Fruit fly (Drosophila melanogaster) Kc167 (cell line): ENCODE results near the gene pcm.
A peak's percentile ranks its signal among the peaks of the same experiment; 100 is the strongest.

ENCODE experiments used
- Myc ChIP-seq: fragments of >200 bp; optimal IDR thresholded peaks from 2 replicates; lab custom pipeline; 2017; ENCODE audit warnings: missing external identifiers
- Sin3A ChIP-seq: fragments of >200 bp; optimal IDR thresholded peaks from 2 replicates; lab custom pipeline; 2018; ENCODE audit warnings: missing external identifiers
- h ChIP-seq: fragments of >200 bp; optimal IDR thresholded peaks from 3 replicates; lab custom pipeline; 2018; ENCODE audit warnings: missing external identifiers
- insv ChIP-seq: fragments of >200 bp; optimal IDR thresholded peaks from 3 replicates; lab custom pipeline; 2018; ENCODE audit warnings: missing external identifiers
- psq ChIP-seq: fragments of >200 bp; optimal IDR thresholded peaks from 2 replicates; lab custom pipeline; 2017; ENCODE audit warnings: missing external identifiers
- ttk ChIP-seq: sonication (Bioruptor generic); optimal IDR thresholded peaks from 2 replicates; lab custom pipeline; 2017; ENCODE audit warnings: missing external identifiers

Gene pcm

DNA sequence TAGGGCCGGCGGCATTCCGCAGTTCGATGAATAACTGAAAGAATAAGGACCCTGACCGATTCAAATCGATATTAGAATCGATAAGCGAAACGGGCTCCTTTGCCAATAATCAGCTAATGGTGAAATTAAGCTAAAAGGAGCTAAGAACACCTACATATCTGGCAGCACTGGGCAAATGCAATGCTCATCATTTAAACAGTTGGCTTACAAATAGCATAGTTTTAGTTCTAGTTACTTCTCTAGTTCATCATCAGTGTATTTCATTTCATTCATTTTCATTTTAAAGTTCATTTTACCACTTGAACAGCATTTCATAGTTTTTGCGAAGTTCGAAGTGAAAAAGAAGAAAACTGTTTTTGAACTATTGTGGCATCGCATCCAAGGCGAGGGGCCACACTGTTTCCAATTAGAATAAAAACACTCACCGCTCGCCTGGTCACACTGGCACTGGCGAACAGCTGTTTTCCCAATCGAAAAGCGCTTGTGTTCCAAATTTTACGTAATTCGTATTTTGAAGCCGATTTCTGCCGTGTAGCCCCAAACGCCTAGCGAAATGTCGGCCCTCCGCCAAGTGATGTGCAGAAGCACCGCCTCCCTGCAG lies at the start of gene pcm, which contains the start of gene ND-18:
Gene pcm, minus strand, starts transcription at position 28 of the 601 bp plus-strand sequence.
Gene ND-18, plus strand, starts transcription at position 438 of the 601 bp plus-strand sequence.
- TF ChIP-seq ttk (lab: Kevin White, UChicago) (no peak), Sin3A (lab: Kevin White, UChicago) (no peak), Myc (lab: Kevin White, UChicago) (no peak), psq (lab: Kevin White, UChicago) (no peak), h (lab: Kevin White, UChicago) (no peak), insv (no peak)

DNA sequence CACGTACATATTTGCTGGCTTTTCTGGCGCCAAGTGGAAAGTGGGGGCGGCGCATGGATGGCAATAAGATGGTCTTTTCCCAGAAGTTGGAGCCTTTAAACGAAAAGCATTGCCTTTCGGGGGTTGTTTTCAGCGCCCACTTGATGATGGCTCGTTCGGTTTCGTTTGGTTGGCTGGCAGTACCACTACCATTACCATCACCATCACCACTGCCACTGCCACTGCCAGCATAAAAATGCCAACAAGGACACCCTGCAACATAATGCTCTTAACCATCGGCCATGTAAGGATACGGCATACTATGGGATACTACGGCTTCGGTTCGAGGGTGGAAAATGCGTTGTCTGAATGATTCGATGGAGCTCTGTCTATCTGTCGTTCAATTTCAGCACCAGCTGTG lies 43.6 kb upstream of the pcm start:
- TF ChIP-seq psq (lab: Kevin White, UChicago), result no peak
- no peak for TF ChIP-seq ttk (lab: Kevin White, UChicago)
- TF ChIP-seq Myc (lab: Kevin White, UChicago), result no peak
- TF ChIP-seq h (lab: Kevin White, UChicago), result no peak
- no peak for TF ChIP-seq insv
- TF ChIP-seq Sin3A (lab: Kevin White, UChicago), result no peak

DNA sequence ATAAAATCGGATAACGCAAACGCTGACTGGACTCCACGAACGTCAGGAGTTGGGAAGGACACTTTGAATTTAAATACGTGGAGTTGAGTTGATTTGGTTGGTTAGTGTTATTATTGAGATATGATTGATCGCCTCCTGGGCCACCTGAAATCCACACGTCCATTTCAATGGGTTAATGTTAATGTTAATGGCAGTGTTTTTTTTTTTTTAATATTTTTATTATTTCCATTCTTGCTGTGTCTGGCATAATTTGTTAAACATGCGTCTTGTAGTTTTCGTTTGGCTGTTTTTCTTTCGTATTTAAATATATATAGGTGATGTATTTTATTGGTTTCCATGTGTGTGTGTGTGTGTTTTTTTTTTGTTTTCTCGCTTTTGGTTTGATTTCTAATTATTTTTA lies 39.8 kb upstream of the pcm start, which contains the start of gene CG12231:
Gene CG12231, minus strand, starts transcription at position 101 of the 400 bp plus-strand sequence.
- no peak for TF ChIP-seq psq (lab: Kevin White, UChicago)
- no peak for TF ChIP-seq insv
- TF ChIP-seq ttk (lab: Kevin White, UChicago), result no peak
- no peak for TF ChIP-seq Myc (lab: Kevin White, UChicago)

DNA sequence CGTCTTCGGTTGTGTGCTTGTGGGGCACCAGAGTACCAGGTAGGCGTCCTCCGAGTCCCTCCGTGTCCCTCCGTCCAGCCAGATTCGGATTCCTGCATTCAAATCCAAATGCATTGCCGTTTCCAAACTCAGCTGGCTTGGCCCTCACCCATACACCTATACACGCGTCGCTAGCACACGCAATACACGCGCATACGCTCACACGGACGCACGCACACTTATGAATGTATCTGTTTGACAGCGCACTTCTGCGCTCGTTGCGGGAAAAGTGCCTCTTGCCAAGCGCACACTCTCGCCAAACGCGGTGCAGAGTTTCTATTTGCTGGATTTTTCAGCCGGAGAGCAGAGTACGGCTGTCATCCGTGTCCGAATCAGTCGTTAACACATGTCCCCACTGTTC lies 30.8 kb upstream of the pcm start:
- TF ChIP-seq insv (no peak), ttk (lab: Kevin White, UChicago) (no peak), psq (lab: Kevin White, UChicago) (no peak), Myc (lab: Kevin White, UChicago) (no peak), h (lab: Kevin White, UChicago) (no peak), Sin3A (lab: Kevin White, UChicago) (no peak)

DNA sequence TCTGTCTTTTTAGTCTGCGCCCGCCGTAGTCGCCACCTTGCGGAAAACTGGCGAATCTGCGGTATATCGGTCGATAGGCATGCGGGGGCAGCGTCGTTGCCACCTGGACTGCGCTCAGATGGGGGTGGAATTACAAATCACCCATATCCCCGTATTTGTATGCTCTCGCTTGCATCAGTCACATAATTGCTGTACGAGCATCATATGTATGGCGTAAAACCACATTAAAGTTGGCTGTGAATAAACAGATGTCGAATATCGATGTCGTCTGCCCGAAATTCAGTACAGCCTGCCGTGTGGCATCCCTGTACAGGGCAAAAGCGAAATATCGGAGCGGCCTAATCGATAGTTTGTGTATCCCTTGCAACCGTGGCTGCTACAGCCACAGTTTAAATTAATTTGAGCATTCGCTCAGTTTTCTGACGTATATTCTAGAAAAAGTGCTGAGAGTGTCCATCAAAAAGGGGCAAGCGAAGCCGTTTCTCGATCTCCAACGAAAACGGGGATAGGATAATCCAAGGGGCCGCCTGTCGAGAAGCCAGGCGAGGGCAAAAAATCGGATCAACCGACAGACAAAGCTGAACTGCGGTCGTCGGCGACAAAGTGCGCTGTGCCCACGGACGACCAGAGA lies 30.1 kb upstream of the pcm start, which contains the start of the genes Idh3a and CoRest:
Gene Idh3a, minus strand, starts transcription at position 58 of the 631 bp plus-strand sequence.
Gene CoRest, plus strand, starts transcription at position 177 of the 631 bp plus-strand sequence.
- TF ChIP-seq h (lab: Kevin White, UChicago), result no peak
- TF ChIP-seq Sin3A (lab: Kevin White, UChicago), result peak; percentile 66

DNA sequence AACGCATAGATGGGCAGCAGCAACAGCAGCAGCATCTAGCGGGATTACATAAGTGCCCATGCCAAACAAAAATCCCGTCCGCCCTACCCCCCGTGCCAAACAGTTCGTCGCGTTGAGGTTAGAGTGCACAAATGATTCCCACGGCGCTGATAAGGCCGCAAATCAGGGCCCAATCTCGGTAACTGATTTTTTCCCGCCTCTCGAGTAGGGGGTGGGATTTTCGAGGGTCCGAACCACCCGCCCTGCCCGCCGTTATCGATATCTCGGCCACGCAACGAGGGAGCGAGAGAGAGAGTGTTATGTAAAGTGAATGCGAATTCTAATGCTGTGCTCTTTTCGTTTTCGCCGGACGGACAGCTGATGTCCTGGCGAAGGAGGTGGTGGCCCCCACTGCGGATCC lies 29.1 kb upstream of the pcm start:
- no peak for TF ChIP-seq insv
- no peak for TF ChIP-seq Myc (lab: Kevin White, UChicago)
- TF ChIP-seq Sin3A (lab: Kevin White, UChicago), result no peak

DNA sequence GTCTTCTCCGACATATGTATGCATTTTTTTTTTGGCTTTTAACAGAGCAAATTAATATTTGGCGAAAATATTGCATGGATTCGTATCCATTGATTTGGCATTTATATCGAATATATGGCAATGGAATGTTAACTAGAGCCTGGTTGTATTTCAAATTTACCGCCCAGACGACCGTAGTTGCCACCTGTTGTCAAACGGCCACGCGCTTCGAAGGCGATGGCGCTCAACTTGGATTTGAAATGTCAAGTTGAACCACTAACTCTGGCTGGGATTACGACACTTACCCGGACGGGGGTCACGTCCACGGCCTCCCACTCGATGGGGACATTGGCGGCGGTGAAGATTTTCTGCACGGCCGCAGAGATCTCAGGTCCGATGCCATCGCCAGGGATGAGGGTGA lies 28.6 kb upstream of the pcm start:
- TF ChIP-seq Myc (lab: Kevin White, UChicago), result no peak
- TF ChIP-seq Sin3A (lab: Kevin White, UChicago), result no peak
- TF ChIP-seq ttk (lab: Kevin White, UChicago), result no peak
- TF ChIP-seq psq (lab: Kevin White, UChicago), result no peak
- no peak for TF ChIP-seq insv
- no peak for TF ChIP-seq h (lab: Kevin White, UChicago)

DNA sequence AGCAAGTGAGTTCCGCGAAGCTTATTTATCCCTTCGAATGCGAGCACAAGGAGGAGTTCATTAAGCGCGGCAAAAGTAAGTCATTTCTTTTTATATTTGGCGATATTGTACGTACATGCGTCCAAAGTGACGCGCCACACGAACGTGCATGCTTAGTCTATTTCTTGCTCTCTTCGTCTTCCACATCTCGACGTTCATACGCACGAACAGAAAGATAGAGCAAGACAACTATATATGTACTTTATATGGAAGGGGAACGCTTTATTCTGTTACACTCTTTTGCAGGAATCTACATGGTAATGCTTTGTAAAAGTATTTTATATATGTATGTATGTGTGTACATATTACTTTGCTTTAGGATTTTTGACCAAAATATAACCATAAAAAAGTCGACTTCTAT lies 18.4 kb upstream of the pcm start:
- TF ChIP-seq Myc (lab: Kevin White, UChicago), result no peak
- no peak for TF ChIP-seq insv
- TF ChIP-seq h (lab: Kevin White, UChicago), result no peak
- TF ChIP-seq Sin3A (lab: Kevin White, UChicago), result no peak
- no peak for TF ChIP-seq psq (lab: Kevin White, UChicago)
- no peak for TF ChIP-seq ttk (lab: Kevin White, UChicago)

DNA sequence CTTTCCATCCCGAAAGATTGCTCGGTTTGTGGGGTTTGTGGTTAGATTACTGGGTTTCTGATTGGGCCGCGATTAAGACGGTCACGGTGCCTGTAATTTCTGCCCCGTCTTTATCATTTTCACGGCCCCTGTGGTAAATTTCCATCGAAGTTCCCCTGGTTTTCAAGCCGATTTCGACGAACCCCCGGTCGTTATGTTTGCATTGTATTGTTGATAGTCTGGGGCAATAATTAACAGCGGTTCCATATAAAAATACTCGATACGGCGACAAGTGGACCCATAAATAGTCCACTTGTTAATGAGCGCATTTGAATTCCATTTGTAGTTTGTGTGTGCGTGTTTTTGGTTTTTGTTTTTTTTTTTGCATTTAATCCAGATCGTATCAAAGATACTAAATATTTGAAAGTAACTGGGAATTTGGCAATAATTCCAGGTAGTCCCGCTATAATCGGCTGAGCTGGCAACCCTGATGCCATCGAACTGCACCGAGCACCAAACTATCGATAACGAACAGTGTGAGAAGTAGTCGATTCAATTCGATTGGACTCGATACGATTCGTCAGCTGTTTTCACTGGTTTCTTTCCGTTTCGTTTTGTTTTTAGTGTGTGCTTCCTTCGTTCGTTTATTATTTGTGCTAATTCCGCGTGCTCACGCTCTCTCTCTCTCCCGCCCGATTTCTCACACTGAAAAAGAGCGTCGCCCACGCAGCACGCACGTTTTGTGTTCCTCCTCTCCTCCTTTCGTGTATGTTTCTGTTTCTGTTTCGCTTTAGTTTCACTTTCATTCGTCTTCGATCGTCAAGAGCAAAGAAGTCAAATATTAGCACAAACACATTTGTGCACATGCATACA lies 13.7 kb upstream of the pcm start:
- TF ChIP-seq psq (lab: Kevin White, UChicago) (peak; percentile 34), ttk (lab: Kevin White, UChicago) (no peak), h (lab: Kevin White, UChicago) (no peak), Sin3A (lab: Kevin White, UChicago) (no peak), Myc (lab: Kevin White, UChicago) (no peak)

DNA sequence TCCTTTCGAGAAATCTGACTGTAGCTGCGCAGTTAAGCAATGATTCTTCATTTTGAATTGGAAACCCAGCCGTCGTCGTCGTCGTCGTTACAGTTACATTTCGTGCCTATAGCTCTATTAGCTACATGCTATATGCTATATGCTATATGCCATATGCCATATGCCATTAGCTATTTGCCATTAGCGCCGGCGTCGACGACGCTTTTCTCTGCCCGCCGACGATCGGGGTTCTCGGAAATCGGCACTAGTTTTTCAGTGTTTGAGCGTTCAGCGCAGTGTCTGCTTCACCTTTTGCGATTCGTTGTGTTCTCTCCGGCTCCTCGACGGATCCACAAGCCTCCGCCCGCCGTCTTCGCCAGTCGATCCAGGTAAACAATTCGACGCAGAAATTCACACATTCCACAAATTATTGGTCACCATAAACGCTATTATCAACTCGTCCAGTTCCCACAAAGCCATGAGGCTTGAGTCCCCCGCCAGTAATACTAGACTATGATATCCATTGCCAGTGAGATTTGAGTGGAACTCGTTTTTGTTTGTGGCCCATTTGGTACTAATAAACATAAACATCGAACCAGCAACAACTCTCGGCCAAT lies 12.5 kb upstream of the pcm start:
- no peak for TF ChIP-seq ttk (lab: Kevin White, UChicago)
- no peak for TF ChIP-seq Myc (lab: Kevin White, UChicago)
- TF ChIP-seq Sin3A (lab: Kevin White, UChicago), result no peak
- no peak for TF ChIP-seq psq (lab: Kevin White, UChicago)
- TF ChIP-seq h (lab: Kevin White, UChicago), result no peak
- no peak for TF ChIP-seq insv

DNA sequence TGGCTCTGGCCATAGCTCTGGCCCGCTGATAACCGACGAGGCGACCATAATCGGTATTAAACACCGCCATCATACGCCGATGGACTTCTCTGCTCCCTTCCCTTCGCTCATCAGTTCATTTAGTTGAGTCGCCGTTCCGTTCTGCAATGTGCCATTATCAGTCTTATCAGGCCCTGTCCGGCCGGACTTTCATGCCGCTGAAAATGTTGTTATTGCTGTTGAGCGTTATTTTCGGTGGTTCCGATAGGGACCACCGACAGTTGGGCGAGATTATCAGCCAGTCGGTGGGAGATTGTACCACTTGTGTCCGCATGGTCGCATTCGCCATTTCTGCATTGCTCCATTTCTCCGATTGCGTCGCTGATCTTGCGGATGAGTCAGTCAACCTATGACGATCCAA lies 9.5 kb upstream of the pcm start:
- TF ChIP-seq Myc (lab: Kevin White, UChicago) (no peak), Sin3A (lab: Kevin White, UChicago) (no peak), psq (lab: Kevin White, UChicago) (no peak), h (lab: Kevin White, UChicago) (no peak), insv (no peak), ttk (lab: Kevin White, UChicago) (no peak)
